Worm (Caenorhabditis elegans) whole organism, L4/young adult: ENCODE data around the gene B0496.11.

ENCODE experiments used
- W03F9.2 ChIP-seq: fragments of 150-350 bp; optimal IDR thresholded peaks from 2 replicates; lab custom pipeline; 2014; ENCODE audit warnings: missing biosample characterization, missing genetic modification characterization
- dao-5 ChIP-seq: sonication (generic microtip); optimal IDR thresholded peaks from 2 replicates; lab custom pipeline; 2016; ENCODE audit warnings: missing genotype, missing genetic modification characterization, moderate library complexity, missing compliant biosample characterization
- him-1 ChIP-seq: sonication (generic microtip); optimal IDR thresholded peaks from 2 replicates; lab custom pipeline; 2016; ENCODE audit warnings: missing genotype, missing genetic modification reagents, missing genetic modification characterization, missing compliant biosample characterization

The B0496.11 gene

DNA sequence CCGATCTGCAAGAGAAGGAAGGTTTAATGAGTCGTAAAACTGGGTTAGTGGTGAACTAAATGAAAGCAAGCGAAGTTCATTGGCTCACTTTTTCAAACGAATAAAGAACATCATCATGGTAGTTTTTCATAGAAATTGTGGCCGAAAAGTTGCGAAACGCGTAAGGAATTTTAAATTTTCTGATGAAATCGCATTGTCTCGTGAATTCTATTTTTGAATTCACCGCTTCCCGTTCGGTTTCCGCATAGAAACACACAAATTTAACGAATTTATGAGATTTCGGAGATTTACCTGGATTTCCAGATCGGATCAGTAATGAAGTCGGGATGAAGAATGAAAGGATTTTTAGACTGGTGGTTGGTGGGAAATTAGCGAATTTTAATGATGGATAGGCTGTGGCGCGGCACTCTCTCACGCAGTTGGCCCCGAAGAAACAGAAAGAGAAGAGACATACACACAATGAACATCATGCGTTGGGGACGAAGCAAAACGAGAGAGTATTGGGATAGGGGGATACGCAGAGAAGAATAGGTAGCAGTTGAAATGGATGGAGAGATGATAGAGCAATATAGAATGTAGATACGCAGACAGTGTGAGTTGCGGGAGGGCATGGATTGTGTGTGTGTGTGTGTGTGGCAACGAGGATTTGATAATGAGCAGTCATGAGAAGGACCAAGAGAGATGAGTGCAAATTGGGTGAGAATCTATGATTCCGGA is 46.8 kb downstream of the B0496.11 start:
- TF ChIP-seq W03F9.2 (tag; lab: Kevin White, UChicago) (no peak), dao-5 (tag; lab: Kevin White, UChicago) (no peak), him-1 (tag; lab: Kevin White, UChicago) (peak; percentile 63)
